Fruit fly (Drosophila melanogaster): ENCODE data around the gene Taf4.
A peak's percentile ranks its signal among the peaks of the same experiment; 100 is the strongest.

Taf4 gene

DNA sequence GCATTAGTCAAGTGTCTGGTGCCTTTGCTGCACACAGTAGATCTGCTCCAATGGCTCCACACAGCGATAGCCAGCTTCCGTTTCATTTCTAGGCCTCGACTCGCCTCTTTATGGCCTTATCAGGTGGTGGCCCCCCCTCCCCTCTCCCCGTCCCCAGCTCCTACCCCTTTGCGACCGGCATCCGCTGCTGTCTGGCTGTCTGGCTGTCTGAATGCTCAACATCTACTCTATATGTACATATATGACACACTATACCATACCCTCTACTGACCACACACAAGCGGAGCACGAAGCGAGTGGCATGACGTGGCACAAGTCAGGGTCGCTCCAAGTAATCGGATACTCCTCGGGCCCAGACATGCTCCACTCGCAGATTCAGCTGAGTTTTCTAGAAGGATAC is 45.3 kb downstream of the Taf4 start (continued):
- TF ChIP-seq z (GFP tag; IDR thresholded peaks at IDR 0.05) (no peak), CG12299 (tag; optimal IDR thresholded peaks at IDR 0.05) (no peak), CG6791 (GFP tag; IDR thresholded peaks at IDR 0.05; ENCODE audit: partially characterized antibody) (peak; percentile 35; the same call in 1 of the 3 replicates), CG7963 (GFP tag; IDR thresholded peaks at IDR 0.05; ENCODE audit: partially characterized antibody) (peak; percentile 52; the same call in 1 of the 3 replicates), bbx (GFP tag; IDR thresholded peaks at IDR 0.05; ENCODE audit: partially characterized antibody) (0 out of 2 replicates have a peak, but pooled peaks have one; percentile 23), CG12104 (GFP tag; optimal IDR thresholded peaks at IDR 0.05) (no peak), nom (GFP tag; optimal IDR thresholded peaks at IDR 0.05) (peak; percentile 50), Drgx (GFP tag; IDR thresholded peaks at IDR 0.05) (peak; percentile 13; the same call in 1 of the 2 replicates), klu (GFP tag; IDR thresholded peaks at IDR 0.05) (0 out of 2 replicates have a peak, but pooled peaks have one; percentile 13), sr (GFP tag; IDR thresholded peaks at IDR 0.05) (no peak), ato (GFP tag; IDR thresholded peaks at IDR 0.05; ENCODE audit: partially characterized antibody) (peak; percentile 44; the same call in 1 of the 2 replicates), Rfx (GFP tag; IDR thresholded peaks at IDR 0.05) (0 out of 2 replicates have a peak, but pooled peaks have one; percentile 6), hb (GFP tag; IDR thresholded peaks at IDR 0.05; ENCODE audit: partially characterized antibody) (peak; percentile 51), inv (GFP tag; IDR thresholded peaks at IDR 0.05; ENCODE audit: partially characterized antibody) (peak; percentile 33; the same call in 1 of the 2 replicates), CG11456 (GFP tag; IDR thresholded peaks at IDR 0.05) (0 out of 3 replicates have a peak, but pooled peaks have one; percentile 42), Ada2b (GFP tag; IDR thresholded peaks at IDR 0.05) (0 out of 2 replicates have a peak, but pooled peaks have one; percentile 11), CG34376 (GFP tag; optimal IDR thresholded peaks at IDR 0.05) (no peak), zfh2 (GFP tag; optimal IDR thresholded peaks at IDR 0.05) (no peak), mirr (GFP tag; optimal IDR thresholded peaks at IDR 0.05) (peak; percentile 27), D19B (GFP tag; optimal IDR thresholded peaks at IDR 0.05) (peak; percentile 61), Opbp (GFP tag; IDR thresholded peaks at IDR 0.05; ENCODE audit: partially characterized antibody) (0 out of 3 replicates have a peak, but pooled peaks have one; percentile 29), rib (GFP tag; IDR thresholded peaks at IDR 0.05) (0 out of 2 replicates have a peak, but pooled peaks have one; percentile 24), NfI (GFP tag; optimal IDR thresholded peaks at IDR 0.05) (no peak), CG14860 (GFP tag; IDR thresholded peaks at IDR 0.05; ENCODE audit: partially characterized antibody) (peak; percentile 56; the same call in 2 of the 3 replicates), CG4707 (GFP tag; optimal IDR thresholded peaks at IDR 0.05) (no peak), CG1647 (GFP tag; optimal IDR thresholded peaks at IDR 0.05) (no peak), CG18011 (GFP tag; optimal IDR thresholded peaks at IDR 0.05) (no peak), zen (tag; optimal IDR thresholded peaks at IDR 0.05) (no peak), CG14014 (GFP tag; IDR thresholded peaks at IDR 0.05) (0 out of 2 replicates have a peak, but pooled peaks have one; percentile 26), cwo (GFP tag; optimal IDR thresholded peaks at IDR 0.05) (peak; percentile 28), Sry-β (GFP tag; optimal IDR thresholded peaks at IDR 0.05) (no peak), ewg (GFP tag; optimal IDR thresholded peaks at IDR 0.05) (no peak), tna (GFP tag; IDR thresholded peaks at IDR 0.05; ENCODE audit: partially characterized antibody) (peak; percentile 77), Bgb (GFP tag; IDR thresholded peaks at IDR 0.05; ENCODE audit: partially characterized antibody) (peak; percentile 61), ttk (GFP tag; IDR thresholded peaks at IDR 0.05) (peak; percentile 26; the same call in 1 of the 2 replicates), chinmo (GFP tag; IDR thresholded peaks at IDR 0.05; ENCODE audit: partially characterized antibody) (0 out of 4 replicates have a peak, but pooled peaks have one; percentile 44), CG4730 (GFP tag; IDR thresholded peaks at IDR 0.05) (no peak), CG33213 (GFP tag; optimal IDR thresholded peaks at IDR 0.05) (no peak)

Measured in whole organism, embryonic.